Worm (Caenorhabditis elegans) whole organism, L2 larva: ENCODE measurements around the gene ift-43.

Source experiments
- C34F6.9 ChIP-seq: fragments of 150-350 bp; optimal IDR thresholded peaks from 2 replicates; lab custom pipeline; 2014; ENCODE audit warnings: missing biosample characterization, missing genetic modification characterization
- F13H6.1 ChIP-seq: sonication (generic microtip); optimal IDR thresholded peaks from 2 replicates; lab custom pipeline; 2016; ENCODE audit warnings: missing genetic modification characterization, missing compliant biosample characterization
- R02D3.7 ChIP-seq: fragments of 150-350 bp; optimal IDR thresholded peaks from 2 replicates; lab custom pipeline; 2014; ENCODE audit warnings: missing biosample characterization, missing genetic modification characterization
- ZK546.5 ChIP-seq: sonication (generic microtip); optimal IDR thresholded peaks from 2 replicates; lab custom pipeline; 2017; ENCODE audit warnings: missing biosample characterization, missing genetic modification characterization
- aly-2 ChIP-seq: fragments of 150-350 bp; optimal IDR thresholded peaks from 2 replicates; lab custom pipeline; 2014; ENCODE audit warnings: missing biosample characterization, missing genetic modification characterization
- ama-1 ChIP-seq: fragments of 150-350 bp; optimal IDR thresholded peaks from 2 replicates; lab custom pipeline; 2018; ENCODE audit warnings: inconsistent platforms
- blmp-1 ChIP-seq: sonication (generic microtip); optimal IDR thresholded peaks from 2 replicates; lab custom pipeline; 2017; ENCODE audit warnings: missing genetic modification characterization, mild to moderate bottlenecking, missing compliant biosample characterization, antibody characterized with exemption, moderate library complexity; ENCODE audit not compliant: insufficient read depth
- ceh-16 ChIP-seq: fragments of 150-350 bp; optimal IDR thresholded peaks from 2 replicates; lab custom pipeline; 2014; ENCODE audit warnings: missing biosample characterization, missing genetic modification characterization
- ceh-82 ChIP-seq: fragments of 150-350 bp; optimal IDR thresholded peaks from 2 replicates; lab custom pipeline; 2014; ENCODE audit warnings: missing biosample characterization, missing genetic modification characterization
- crh-2 ChIP-seq: sonication (generic microtip); optimal IDR thresholded peaks from 2 replicates; lab custom pipeline; 2017; ENCODE audit warnings: missing biosample characterization, missing genetic modification characterization
- dmd-4 ChIP-seq: sonication (generic microtip); optimal IDR thresholded peaks from 2 replicates; lab custom pipeline; 2017; ENCODE audit warnings: missing biosample characterization, missing genetic modification characterization
- egl-27 ChIP-seq: sonication (generic microtip); optimal IDR thresholded peaks from 3 replicates; lab custom pipeline; 2017; ENCODE audit warnings: missing biosample characterization, missing genetic modification reagents, missing genetic modification characterization
- elt-1 ChIP-seq: fragments of 150-350 bp; optimal IDR thresholded peaks from 2 replicates; lab custom pipeline; 2014; ENCODE audit warnings: missing biosample characterization, missing genetic modification characterization
- elt-3 ChIP-seq: sonication (generic microtip); optimal IDR thresholded peaks from 2 replicates; lab custom pipeline; 2017; ENCODE audit warnings: missing biosample characterization, missing genetic modification characterization
- fos-1 ChIP-seq: fragments of 150-350 bp; optimal IDR thresholded peaks from 2 replicates; lab custom pipeline; 2014; ENCODE audit warnings: missing biosample characterization, missing genetic modification characterization
- gmeb-1 ChIP-seq: fragments of 150-350 bp; optimal IDR thresholded peaks from 2 replicates; lab custom pipeline; 2014; ENCODE audit warnings: missing biosample characterization, missing genetic modification characterization
- lin-11 ChIP-seq: fragments of 150-350 bp; sonication (generic microtip); optimal IDR thresholded peaks from 2 replicates; lab custom pipeline; 2014; ENCODE audit warnings: missing biosample characterization, missing genetic modification characterization, inconsistent platforms, mixed read lengths
- lin-13 ChIP-seq: fragments of 150-350 bp; optimal IDR thresholded peaks from 2 replicates; lab custom pipeline; 2014; ENCODE audit warnings: missing biosample characterization, missing genetic modification reagents, missing genetic modification characterization
- lin-39 ChIP-seq: fragments of 150-350 bp; optimal IDR thresholded peaks from 2 replicates; lab custom pipeline; 2014; ENCODE audit warnings: missing biosample characterization, missing genetic modification reagents, missing genetic modification characterization
- lsy-2 ChIP-seq, 2 experiments: fragments of 150-350 bp in 1 of 2; sonication (generic microtip) in 1 of 2; optimal IDR thresholded peaks; 2 replicates each; lab custom pipeline; 2014 to 2017; ENCODE audit warnings: missing biosample characterization in 2 of 2, missing genetic modification characterization in 2 of 2
- nhr-10 ChIP-seq: sonication (generic microtip); optimal IDR thresholded peaks from 2 replicates; lab custom pipeline; 2017; ENCODE audit warnings: missing biosample characterization, missing genetic modification characterization
- nhr-12 ChIP-seq: fragments of 150-350 bp; optimal IDR thresholded peaks from 2 replicates; lab custom pipeline; 2014; ENCODE audit warnings: missing biosample characterization, missing genetic modification characterization
- nhr-129 ChIP-seq: fragments of 150-350 bp; optimal IDR thresholded peaks from 2 replicates; lab custom pipeline; 2014; ENCODE audit warnings: missing biosample characterization, missing genetic modification characterization
- nhr-21 ChIP-seq: fragments of 150-350 bp; optimal IDR thresholded peaks from 2 replicates; lab custom pipeline; 2014; ENCODE audit warnings: missing biosample characterization, missing genetic modification characterization
- nhr-23 ChIP-seq: fragments of 150-350 bp; optimal IDR thresholded peaks from 2 replicates; lab custom pipeline; 2014; ENCODE audit warnings: missing biosample characterization, missing genetic modification reagents, missing genetic modification characterization
- nhr-237 ChIP-seq: fragments of 150-350 bp; optimal IDR thresholded peaks from 2 replicates; lab custom pipeline; 2014; ENCODE audit warnings: missing biosample characterization, missing genetic modification characterization
- nhr-25 ChIP-seq: fragments of 150-350 bp; sonication (generic microtip); optimal IDR thresholded peaks from 3 replicates; lab custom pipeline; 2014; ENCODE audit warnings: missing biosample characterization, missing genetic modification characterization
- nhr-77 ChIP-seq: fragments of 150-350 bp; optimal IDR thresholded peaks from 2 replicates; lab custom pipeline; 2014; ENCODE audit warnings: missing biosample characterization, missing genetic modification characterization
- peb-1 ChIP-seq: fragments of 150-350 bp; optimal IDR thresholded peaks from 2 replicates; lab custom pipeline; 2014; ENCODE audit warnings: missing biosample characterization, missing genetic modification characterization
- sem-4 ChIP-seq: fragments of 150-350 bp; optimal IDR thresholded peaks from 2 replicates; lab custom pipeline; 2014; ENCODE audit warnings: missing biosample characterization, missing genetic modification reagents, missing genetic modification characterization
- skn-1 ChIP-seq: sonication (generic microtip); optimal IDR thresholded peaks from 2 replicates; lab custom pipeline; 2017; ENCODE audit warnings: missing biosample characterization, missing genetic modification characterization
- sma-3 ChIP-seq: sonication (generic microtip); optimal IDR thresholded peaks from 2 replicates; lab custom pipeline; 2016; ENCODE audit warnings: missing genetic modification reagents, missing genetic modification characterization, missing compliant biosample characterization
- snpc-4 ChIP-seq: fragments of 150-350 bp; optimal IDR thresholded peaks from 2 replicates; lab custom pipeline; 2014; ENCODE audit warnings: missing biosample characterization, missing genetic modification characterization
- unc-39 ChIP-seq: fragments of 150-350 bp; optimal IDR thresholded peaks from 2 replicates; lab custom pipeline; 2014; ENCODE audit warnings: missing biosample characterization, missing genetic modification characterization
- unc-55 ChIP-seq: fragments of 150-350 bp; sonication (generic microtip); optimal IDR thresholded peaks from 3 replicates; lab custom pipeline; 2014; ENCODE audit warnings: missing biosample characterization, missing genetic modification reagents, missing genetic modification characterization
- unc-62 ChIP-seq: fragments of 150-350 bp; optimal IDR thresholded peaks from 2 replicates; lab custom pipeline; 2014; ENCODE audit warnings: missing biosample characterization, missing genetic modification reagents, missing genetic modification characterization
- ztf-1 ChIP-seq: fragments of 200-800 bp; sonication (Bioruptor generic); conservative IDR thresholded peaks from 2 replicates; pipeline ENCODE4 v1.3.6; 2022; ENCODE audit warnings: missing genetic modification characterization, missing compliant biosample characterization
- ztf-11 ChIP-seq: sonication (generic microtip); optimal IDR thresholded peaks from 2 replicates; lab custom pipeline; 2017; ENCODE audit warnings: missing biosample characterization, missing genetic modification characterization

The ift-43 gene

ce11 chrII:5660155-5660554, 431 bp downstream of the ift-43 start:
- TF ChIP-seq lsy-2 (tag; optimal IDR thresholded peaks at IDR 0.05; lab: Kevin White, UChicago) (no peak), sma-3 (GFP tag; lab: Kevin White, UChicago) (no peak), nhr-21 (tag; lab: Kevin White, UChicago) (no peak)
- TF ChIP-seq, all 48 proteins: peak for 0

ce11 chrII:5659675-5660074, 911 bp downstream of the ift-43 start, which contains the start of gene fut-3:
Gene fut-3 (minus strand): TSS chrII:5659775.
- TF ChIP-seq elt-1 (tag; lab: Kevin White, UChicago) (no peak), egl-27 (no peak), nhr-12 (no peak), elt-3 (tag; lab: Kevin White, UChicago) (no peak), nhr-25 (tag; lab: Kevin White, UChicago) (no peak), nhr-129 (tag; lab: Kevin White, UChicago) (no peak), unc-39 (tag; lab: Kevin White, UChicago) (no peak)
- TF ChIP-seq, all 48 proteins: peak for 0

- TF ChIP-seq R02D3.7 (tag; lab: Kevin White, UChicago): no peak
- TF ChIP-seq nhr-237 (tag; lab: Kevin White, UChicago): no peak
- TF ChIP-seq lin-11 (tag; lab: Kevin White, UChicago): no peak
- no peak for TF ChIP-seq dmd-4
- no peak for TF ChIP-seq crh-2 (tag; lab: Kevin White, UChicago)
- TF ChIP-seq unc-39 (tag; lab: Kevin White, UChicago): no peak
- TF ChIP-seq ceh-16 (tag; lab: Kevin White, UChicago): no peak
- no peak for TF ChIP-seq egl-27
- no peak for TF ChIP-seq nhr-12
- TF ChIP-seq ztf-1: no peak
- no peak for TF ChIP-seq nhr-77 (tag; lab: Kevin White, UChicago)
- no peak for TF ChIP-seq unc-62 (GFP tag; lab: Kevin White, UChicago)
Measured at ce11 chrII:5654215-5654614, 6.4 kb downstream of the ift-43 start, which contains the start of gene F59E12.1. Gene F59E12.1 (plus strand): TSS chrII:5654515.

- TF ChIP-seq unc-62 (GFP tag; lab: Kevin White, UChicago) (no peak), sem-4 (tag; lab: Kevin White, UChicago) (no peak), lin-39 (tag; lab: Kevin White, UChicago) (no peak), aly-2 (tag; lab: Kevin White, UChicago) (no peak), ceh-16 (tag; lab: Kevin White, UChicago) (no peak), sma-3 (GFP tag; lab: Kevin White, UChicago) (no peak), peb-1 (tag; lab: Kevin White, UChicago) (no peak), ama-1 (lab: Kevin White, UChicago) (no peak), skn-1 (no peak), nhr-129 (tag; lab: Kevin White, UChicago) (no peak), nhr-237 (tag; lab: Kevin White, UChicago) (no peak), unc-55 (GFP tag; lab: Kevin White, UChicago) (no peak), gmeb-1 (tag; lab: Kevin White, UChicago) (no peak)
Measured at ce11 chrII:5652334-5652733, 8.3 kb downstream of the ift-43 start, which contains the start of gene bli-2. Gene bli-2 (minus strand): TSS chrII:5652434.

ce11 chrII:5651426-5651825, 9.2 kb downstream of the ift-43 start:
- TF ChIP-seq nhr-10 (tag; lab: Kevin White, UChicago) (no peak), ztf-11 (tag; lab: Kevin White, UChicago) (no peak), nhr-23 (tag; lab: Kevin White, UChicago) (no peak), egl-27 (no peak)
- TF ChIP-seq, all 48 proteins: peak for 0

- TF ChIP-seq nhr-129 (tag; lab: Kevin White, UChicago) (peak; percentile 78), F13H6.1 (tag; lab: Kevin White, UChicago) (peak; percentile 20), sma-3 (GFP tag; lab: Kevin White, UChicago) (peak; percentile 42), gmeb-1 (tag; lab: Kevin White, UChicago) (peak; percentile 53), lsy-2 (tag; optimal IDR thresholded peaks at IDR 0.05; lab: Kevin White, UChicago) (peak in 1 of 2 experiments; percentile 81), R02D3.7 (tag; lab: Kevin White, UChicago) (no peak), unc-55 (GFP tag; lab: Kevin White, UChicago) (peak; percentile 93), lin-13 (no peak), fos-1 (tag; lab: Kevin White, UChicago) (peak; percentile 41), nhr-77 (tag; lab: Kevin White, UChicago) (no peak), crh-2 (tag; lab: Kevin White, UChicago) (peak; percentile 56), ceh-82 (tag; lab: Kevin White, UChicago) (no peak), C34F6.9 (tag; lab: Kevin White, UChicago) (peak; percentile 84), snpc-4 (tag; lab: Kevin White, UChicago) (peak; percentile 20), nhr-12 (no peak), blmp-1 (no peak), ZK546.5 (tag; lab: Kevin White, UChicago) (no peak), dmd-4 (no peak)
- TF ChIP-seq, all 48 proteins: peak for 10
Measured at ce11 chrII:5649236-5650004, 11.2 kb downstream of the ift-43 start, which contains the start of the genes sam-4, F59E12.17 and zyg-1. Gene sam-4 (minus strand): TSS chrII:5649286. Gene F59E12.17 (minus strand): TSS chrII:5649470. Gene zyg-1 (plus strand): TSS chrII:5649748.
